Worm (Caenorhabditis elegans): ENCODE measurements around the gene T10F2.5.

T10F2.5 gene

ce11 chrIII:5124385-5124784 is 35.0 kb downstream of the T10F2.5 start:
- TF ChIP-seq unc-62 (GFP tag; optimal IDR thresholded peaks at IDR 0.05) = no peak

ce11 chrIII:5120593-5120992 is 38.8 kb downstream of the T10F2.5 start:
- no peak for TF ChIP-seq unc-62 (GFP tag; optimal IDR thresholded peaks at IDR 0.05)

ce11 chrIII:5119063-5119462 is 40.3 kb downstream of the T10F2.5 start:
- no peak for TF ChIP-seq unc-62 (GFP tag; optimal IDR thresholded peaks at IDR 0.05)

- no peak for TF ChIP-seq unc-62 (GFP tag; optimal IDR thresholded peaks at IDR 0.05)
These were observed 46.4 kb downstream of the T10F2.5 start for ce11 chrIII:5112998-5113397.

ce11 chrIII:5112399-5112798 is 47.0 kb downstream of the T10F2.5 start:
- TF ChIP-seq unc-62 (GFP tag; optimal IDR thresholded peaks at IDR 0.05) = no peak

ce11 chrIII:5109401-5109800 is 50.0 kb downstream of the T10F2.5 start, which contains the start of gene sax-2:
sax-2 (plus strand) TSS chrIII:5109701.
- TF ChIP-seq unc-62 (GFP tag; optimal IDR thresholded peaks at IDR 0.05) = no peak

All from whole organism, dauer.